Fruit fly (Drosophila melanogaster): ENCODE results near the gene Ugt36E1.

The Ugt36E1 gene

DNA sequence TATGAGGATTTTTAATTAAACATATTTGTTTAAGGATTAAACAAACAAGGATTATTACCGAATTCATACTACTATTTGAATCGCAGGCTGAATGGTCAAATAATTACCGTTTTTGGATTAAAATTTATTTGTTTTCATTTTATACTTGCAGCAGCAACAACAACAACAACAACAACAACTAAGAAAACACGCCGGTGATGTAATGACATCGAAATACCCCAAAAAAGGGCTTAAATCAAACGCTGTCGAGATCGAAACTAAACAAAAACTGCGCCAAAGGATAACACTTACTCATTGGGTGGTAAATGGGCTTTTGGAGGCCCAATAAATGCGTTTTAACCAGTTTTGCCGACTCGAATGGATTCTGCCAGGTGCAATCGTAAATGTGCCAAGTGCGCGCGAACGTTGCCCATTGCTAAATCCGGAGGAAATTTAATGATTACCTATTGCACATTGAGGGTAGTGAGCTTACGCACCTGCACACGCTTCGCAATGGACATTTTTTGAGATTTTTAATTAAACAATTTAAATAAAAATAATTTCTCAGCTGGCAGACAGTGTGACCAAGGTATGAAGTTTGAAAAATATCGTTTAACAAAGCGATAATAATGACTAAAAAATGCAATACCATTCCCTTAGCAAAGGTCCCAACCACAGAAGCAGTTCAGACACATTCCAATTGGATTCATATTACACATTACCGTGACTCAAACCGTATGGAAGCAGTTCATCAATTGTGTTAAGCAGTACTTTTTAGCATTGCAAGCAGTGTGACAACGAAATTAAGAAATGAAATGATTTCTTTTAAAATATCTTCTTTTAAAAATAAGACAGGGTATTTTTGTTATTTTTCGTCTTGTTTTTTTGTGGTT, 32.3 kb downstream of the Ugt36E1 start, which contains the start of the genes CG10602 and mRpL13 (continued):
- TF ChIP-seq CG12391 (tag; optimal IDR thresholded peaks at IDR 0.05) (peak; percentile 29), CG12659 (GFP tag; optimal IDR thresholded peaks at IDR 0.05) (peak; percentile 73), CG17361 (GFP tag; IDR thresholded peaks at IDR 0.05) (peak; percentile 52; the same call in 2 of the 3 replicates), Nf-YA (GFP tag; IDR thresholded peaks at IDR 0.05) (no peak), HLHmδ (GFP tag; optimal IDR thresholded peaks at IDR 0.05) (no peak), CG15514 (GFP tag; optimal IDR thresholded peaks at IDR 0.05) (peak; percentile 56), D19B (GFP tag; optimal IDR thresholded peaks at IDR 0.05) (no peak), CG3163 (GFP tag; optimal IDR thresholded peaks at IDR 0.05) (peak; percentile 49), kay (GFP tag; optimal IDR thresholded peaks at IDR 0.05) (no peak), CG2712 (tag; optimal IDR thresholded peaks at IDR 0.05) (peak; percentile 63), CG2116 (GFP tag; optimal IDR thresholded peaks at IDR 0.05) (peak; percentile 36), CG4282 (GFP tag; optimal IDR thresholded peaks at IDR 0.05) (peak; percentile 11), lilli (GFP tag; optimal IDR thresholded peaks at IDR 0.05) (peak; percentile 22), CG17802 (tag; optimal IDR thresholded peaks at IDR 0.05) (no peak), chif (GFP tag; optimal IDR thresholded peaks at IDR 0.05) (peak in 1 of 2 experiments; percentile 51), Nf-YC (tag; optimal IDR thresholded peaks at IDR 0.05) (peak; percentile 45), ftz-f1 (GFP tag; optimal IDR thresholded peaks at IDR 0.05) (peak; percentile 2), odd (GFP tag; optimal IDR thresholded peaks at IDR 0.05) (no peak), unc-4 (GFP tag; IDR thresholded peaks at IDR 0.05; ENCODE audit: partially characterized antibody) (0 out of 2 replicates have a peak, but pooled peaks have one; percentile 13), HmgD (GFP tag; optimal IDR thresholded peaks at IDR 0.05) (peak; percentile 91), CG43689 (GFP tag; IDR thresholded peaks at IDR 0.05) (no peak), CG1602 (GFP tag; optimal IDR thresholded peaks at IDR 0.05) (no peak), Rfx (GFP tag; IDR thresholded peaks at IDR 0.05) (peak; percentile 37; the same call in 1 of the 2 replicates), CG17568 (GFP tag; optimal IDR thresholded peaks at IDR 0.05) (no peak), CG42726 (GFP tag; IDR thresholded peaks at IDR 0.05; ENCODE audit: partially characterized antibody) (peak; percentile 73; the same call in 1 of the 2 replicates), pros (GFP tag; optimal IDR thresholded peaks at IDR 0.05) (no peak), CG10431 (GFP tag; optimal IDR thresholded peaks at IDR 0.05) (no peak), Dref (GFP tag; IDR thresholded peaks at IDR 0.05) (peak; percentile 50), CG4617 (GFP tag; optimal IDR thresholded peaks at IDR 0.05; ENCODE audit: borderline replicate concordance) (peak; percentile 81), pita (GFP tag; optimal IDR thresholded peaks at IDR 0.05) (peak; percentile 97), E2f1 (GFP tag; IDR thresholded peaks at IDR 0.05) (no peak), sob (GFP tag; IDR thresholded peaks at IDR 0.05) (peak; percentile 49; the same call in 1 of the 2 replicates), CG14710 (tag; optimal IDR thresholded peaks at IDR 0.05) (peak; percentile 68), hth (optimal IDR thresholded peaks at IDR 0.05) (no peak), CTCF (GFP tag; optimal IDR thresholded peaks at IDR 0.05) (peak; percentile 79), CG13894 (tag; optimal IDR thresholded peaks at IDR 0.05) (peak; percentile 58), CG12236 (GFP tag; optimal IDR thresholded peaks at IDR 0.05) (no peak), sug (tag; optimal IDR thresholded peaks at IDR 0.05) (peak; percentile 47), CG12104 (GFP tag; optimal IDR thresholded peaks at IDR 0.05) (no peak), CoRest (tag; optimal IDR thresholded peaks at IDR 0.05) (peak; percentile 54), zfh2 (GFP tag; optimal IDR thresholded peaks at IDR 0.05) (peak; percentile 39), CG4424 (GFP tag; optimal IDR thresholded peaks at IDR 0.05) (peak; percentile 27), YL-1 (GFP tag; optimal IDR thresholded peaks at IDR 0.05) (peak; percentile 28), vvl (GFP tag; IDR thresholded peaks at IDR 0.05) (peak; percentile 49), Dip3 (GFP tag; optimal IDR thresholded peaks at IDR 0.05) (peak; percentile 13), phol (tag; optimal IDR thresholded peaks at IDR 0.05) (peak; percentile 63), CG1832 (GFP tag; optimal IDR thresholded peaks at IDR 0.05) (no peak), CG13624 (GFP tag; optimal IDR thresholded peaks at IDR 0.05) (peak; percentile 45), nmo (GFP tag; optimal IDR thresholded peaks at IDR 0.05) (peak; percentile 76)
